Worm (Caenorhabditis elegans): ENCODE measurements around the gene ubh-1.
A peak's percentile ranks its signal among the peaks of the same experiment; 100 is the strongest.

ubh-1 gene

ce11 chrV:6462606-6463005 lies 48.6 kb downstream of the ubh-1 start (continued):
- TF ChIP-seq lin-13 (GFP tag; optimal IDR thresholded peaks at IDR 0.05) = no peak
- no peak for TF ChIP-seq pqm-1 (tag; optimal IDR thresholded peaks at IDR 0.05)
- no peak for TF ChIP-seq xbp-1 (tag; optimal IDR thresholded peaks at IDR 0.05)
- no peak for TF ChIP-seq ces-1 (GFP tag; optimal IDR thresholded peaks at IDR 0.05)
- no peak for TF ChIP-seq nhr-28 (tag; optimal IDR thresholded peaks at IDR 0.05)
- no peak for TF ChIP-seq ceh-8 (GFP tag; optimal IDR thresholded peaks at IDR 0.05)
- no peak for TF ChIP-seq rnt-1 (tag; optimal IDR thresholded peaks at IDR 0.05)
- TF ChIP-seq sup-37 (GFP tag; optimal IDR thresholded peaks at IDR 0.05) = no peak
- TF ChIP-seq egl-13 (tag; optimal IDR thresholded peaks at IDR 0.05) = no peak
- TF ChIP-seq ztf-11 (tag; optimal IDR thresholded peaks at IDR 0.05) = no peak
- no peak for TF ChIP-seq lin-15B (tag; optimal IDR thresholded peaks at IDR 0.05)
- TF ChIP-seq elt-3 (tag; optimal IDR thresholded peaks at IDR 0.05) = peak in 1 of 6 experiments; percentile 47
- TF ChIP-seq lir-3 (tag; optimal IDR thresholded peaks at IDR 0.05; ENCODE audit: poor library complexity) = no peak
- no peak for TF ChIP-seq irx-1 (tag; optimal IDR thresholded peaks at IDR 0.05)
- TF ChIP-seq ets-5 (GFP tag; IDR thresholded peaks at IDR 0.05) = no peak
- TF ChIP-seq vab-15 (tag; optimal IDR thresholded peaks at IDR 0.05) = peak; percentile 13
- no peak for TF ChIP-seq F16B12.6 (tag; optimal IDR thresholded peaks at IDR 0.05)
- peak in 1 of 2 experiments; percentile 15 for TF ChIP-seq lsy-2 (tag; optimal IDR thresholded peaks at IDR 0.05)
- TF ChIP-seq nhr-71 (tag; optimal IDR thresholded peaks at IDR 0.05) = no peak
- no peak for TF ChIP-seq swsn-7 (tag; optimal IDR thresholded peaks at IDR 0.05)
- TF ChIP-seq grh-1 (GFP tag; IDR thresholded peaks at IDR 0.05) = no peak
- no peak for TF ChIP-seq nhr-237 (tag; optimal IDR thresholded peaks at IDR 0.05)
- no peak for TF ChIP-seq nhr-90 (tag; optimal IDR thresholded peaks at IDR 0.05; ENCODE audit: poor library complexity)
- no peak for TF ChIP-seq Y116A8C.19 (tag; optimal IDR thresholded peaks at IDR 0.05; ENCODE audit: borderline replicate concordance)
- no peak for TF ChIP-seq unc-62 (GFP tag; optimal IDR thresholded peaks at IDR 0.05)

- TF ChIP-seq nhr-47 (tag; optimal IDR thresholded peaks at IDR 0.05) (no peak), nhr-85 (tag) (peak; percentile 5), sptf-1 (tag; optimal IDR thresholded peaks at IDR 0.05) (no peak), ceh-63 (GFP tag; optimal IDR thresholded peaks at IDR 0.05) (peak; percentile 16)
Measured at ce11 chrV:6461250-6461649, 50.0 kb downstream of the ubh-1 start.

Data from whole organism, L1 larva.